Fruit fly (Drosophila melanogaster): ENCODE results near the gene bcn92.

The bcn92 gene

dm6 chrX:2134226-2134880 is 15.1 kb downstream of the bcn92 start (continued):
- TF ChIP-seq CG17612 (GFP tag; IDR thresholded peaks at IDR 0.05) (no peak), CG18476 (GFP tag; optimal IDR thresholded peaks at IDR 0.05) (peak; percentile 55), esg (GFP tag; conservative IDR thresholded peaks at IDR 0.05) (peak; percentile 18; the same call in 1 of the 2 replicates), CG7745 (tag; optimal IDR thresholded peaks at IDR 0.05) (no peak), br (optimal IDR thresholded peaks at IDR 0.05) (no peak), CG13287 (GFP tag; IDR thresholded peaks at IDR 0.05; ENCODE audit: partially characterized antibody) (no peak), Sin3A (optimal IDR thresholded peaks at IDR 0.05) (no peak), Blimp-1 (GFP tag; optimal IDR thresholded peaks at IDR 0.05) (peak; percentile 75), HmgD (GFP tag; optimal IDR thresholded peaks at IDR 0.05) (no peak), jigr1 (GFP tag; IDR thresholded peaks at IDR 0.05) (no peak), BtbVII (GFP tag; optimal IDR thresholded peaks at IDR 0.05) (peak; percentile 26), CG16863 (GFP tag; optimal IDR thresholded peaks at IDR 0.05) (peak; percentile 59), CG17912 (GFP tag; optimal IDR thresholded peaks at IDR 0.05) (no peak), Sry-δ (GFP tag; optimal IDR thresholded peaks at IDR 0.05) (peak; percentile 22), schlank (tag; optimal IDR thresholded peaks at IDR 0.05) (no peak), H15 (GFP tag; IDR thresholded peaks at IDR 0.05) (peak; percentile 61), Ada2b (GFP tag; IDR thresholded peaks at IDR 0.05) (peak; percentile 43; the same call in 1 of the 2 replicates), CG32772 (GFP tag; IDR thresholded peaks at IDR 0.05) (no peak), CG10267 (tag; optimal IDR thresholded peaks at IDR 0.05) (peak; percentile 65), Hr78 (GFP tag; optimal IDR thresholded peaks at IDR 0.05) (no peak), cas (GFP tag; IDR thresholded peaks at IDR 0.05) (no peak), sisA (GFP tag; IDR thresholded peaks at IDR 0.05) (peak; percentile 67), nau (GFP tag; optimal IDR thresholded peaks at IDR 0.05) (no peak), CG1603 (tag; optimal IDR thresholded peaks at IDR 0.05) (peak; percentile 86), Oli (tag; optimal IDR thresholded peaks at IDR 0.05) (peak; percentile 75), ham (GFP tag; IDR thresholded peaks at IDR 0.05) (no peak), CG6683 (GFP tag; optimal IDR thresholded peaks at IDR 0.05) (peak; percentile 14), CG1832 (GFP tag; optimal IDR thresholded peaks at IDR 0.05) (no peak), en (GFP tag; optimal IDR thresholded peaks at IDR 0.05) (peak; percentile 11), shn (GFP tag; optimal IDR thresholded peaks at IDR 0.05) (peak; percentile 13), ro (GFP tag; IDR thresholded peaks at IDR 0.05) (no peak), Dbx (GFP tag; IDR thresholded peaks at IDR 0.05) (no peak), Dip3 (GFP tag; optimal IDR thresholded peaks at IDR 0.05) (no peak), odd (GFP tag; optimal IDR thresholded peaks at IDR 0.05) (peak; percentile 37), cad (GFP tag; optimal IDR thresholded peaks at IDR 0.05) (no peak), Hr39 (optimal IDR thresholded peaks at IDR 0.05) (no peak), ap (GFP tag; IDR thresholded peaks at IDR 0.05) (no peak; the same call in 1 of the 2 replicates), unc-4 (GFP tag; IDR thresholded peaks at IDR 0.05; ENCODE audit: partially characterized antibody) (no peak), her (GFP tag; optimal IDR thresholded peaks at IDR 0.05) (no peak)

dm6 chrX:2125527-2126088 is 23.8 kb downstream of the bcn92 start:
- TF ChIP-seq onecut (GFP tag; IDR thresholded peaks at IDR 0.05) = no peak
- TF ChIP-seq CG9215 (GFP tag; IDR thresholded peaks at IDR 0.05) = no peak
- TF ChIP-seq CG7987 (GFP tag; optimal IDR thresholded peaks at IDR 0.05) = no peak
- TF ChIP-seq pzg (GFP tag; optimal IDR thresholded peaks at IDR 0.05) = no peak
- no peak for TF ChIP-seq CG18262 (tag; optimal IDR thresholded peaks at IDR 0.05)
- TF ChIP-seq Xrp1 (GFP tag; IDR thresholded peaks at IDR 0.05) = no peak
- TF ChIP-seq kah (GFP tag; optimal IDR thresholded peaks at IDR 0.05) = no peak
- no peak for TF ChIP-seq E2f2 (GFP tag; IDR thresholded peaks at IDR 0.05)
- TF ChIP-seq CG7928 (GFP tag; optimal IDR thresholded peaks at IDR 0.05) = no peak
- TF ChIP-seq bsh (GFP tag; optimal IDR thresholded peaks at IDR 0.05) = no peak
- TF ChIP-seq CG17568 (GFP tag; optimal IDR thresholded peaks at IDR 0.05) = no peak
- no peak for TF ChIP-seq Antp (GFP tag; optimal IDR thresholded peaks at IDR 0.05)
- TF ChIP-seq ems (GFP tag; optimal IDR thresholded peaks at IDR 0.05) = no peak
- TF ChIP-seq kni (GFP tag; optimal IDR thresholded peaks at IDR 0.05) = peak; percentile 35

All from whole organism, embryonic.